Worm (Caenorhabditis elegans): Measurements from ENCODE around the gene C25H3.15.

The C25H3.15 gene

DNA sequence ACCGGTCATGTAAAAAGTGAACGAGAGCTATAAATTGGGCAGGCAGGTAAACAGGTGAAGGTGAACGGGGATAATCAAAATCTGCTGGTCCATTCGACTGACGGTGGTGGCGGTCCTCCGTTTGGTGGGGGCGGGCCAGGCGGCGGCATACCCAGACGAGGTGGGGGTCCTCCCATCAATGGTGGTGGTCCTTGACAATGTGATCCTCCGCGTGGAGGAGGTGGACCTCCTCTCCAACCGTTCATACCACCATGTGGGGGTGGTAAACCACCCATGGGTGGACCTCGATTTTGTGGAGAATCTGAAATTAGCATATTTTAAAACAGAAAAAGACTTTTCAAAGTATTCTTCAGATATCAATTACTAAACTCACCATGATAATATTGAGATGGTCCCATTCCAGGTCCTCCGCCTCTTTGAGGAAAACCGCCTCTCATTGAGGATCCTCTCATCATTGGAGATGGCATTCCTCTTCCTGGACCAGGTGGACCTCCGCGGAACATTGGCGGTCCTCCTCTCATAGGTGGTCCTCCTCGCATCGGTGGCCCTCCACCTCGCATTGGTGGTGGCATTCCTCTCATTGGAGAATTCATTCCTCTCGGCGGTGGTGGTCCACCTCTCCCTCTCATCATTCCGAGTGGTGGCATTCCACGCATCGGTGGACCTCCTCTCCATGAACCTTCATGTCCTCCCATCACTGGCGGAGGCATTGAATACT is 24.6 kb upstream of the C25H3.15 start:
- TF ChIP-seq ZK546.5 (tag; optimal IDR thresholded peaks at IDR 0.05) (no peak), lin-13 (GFP tag; optimal IDR thresholded peaks at IDR 0.05) (no peak), sma-3 (GFP tag; optimal IDR thresholded peaks at IDR 0.05) (no peak), blmp-1 (tag; optimal IDR thresholded peaks at IDR 0.05; ENCODE audit: insufficient read depth) (no peak), zag-1 (tag; optimal IDR thresholded peaks at IDR 0.05) (no peak), crh-2 (tag; optimal IDR thresholded peaks at IDR 0.05) (no peak), nhr-21 (tag; optimal IDR thresholded peaks at IDR 0.05) (no peak), alr-1 (tag; optimal IDR thresholded peaks at IDR 0.05) (no peak), ceh-16 (tag; optimal IDR thresholded peaks at IDR 0.05) (no peak), lsy-2 (tag; optimal IDR thresholded peaks at IDR 0.05) (no peak), ztf-1 (GFP tag; conservative IDR thresholded peaks at IDR 0.05) (no peak), sma-9 (GFP tag; optimal IDR thresholded peaks at IDR 0.05) (no peak), sma-9 (tag; optimal IDR thresholded peaks at IDR 0.05) (no peak), ztf-11 (tag; optimal IDR thresholded peaks at IDR 0.05) (no peak), aly-2 (tag; optimal IDR thresholded peaks at IDR 0.05) (no peak), F13H6.1 (tag; optimal IDR thresholded peaks at IDR 0.05) (no peak)

DNA sequence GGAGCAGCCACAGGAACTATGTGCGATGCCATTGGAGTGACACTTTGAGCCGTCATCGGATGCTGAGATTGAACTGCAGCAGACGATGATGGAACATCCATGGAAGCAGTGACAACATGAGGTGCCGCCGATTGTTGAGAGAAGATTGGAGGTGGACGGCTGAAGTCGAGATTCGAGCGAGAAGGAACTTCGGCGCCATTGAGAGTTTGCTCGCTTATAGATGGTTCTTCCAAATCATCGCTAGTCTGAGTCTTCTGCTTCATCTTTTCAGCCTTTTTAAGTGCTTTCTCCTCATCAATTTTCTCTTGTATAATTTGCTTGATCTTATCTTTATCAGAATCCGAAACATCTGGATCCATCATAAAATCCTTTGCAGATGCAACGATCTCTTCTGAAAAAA is 23.0 kb upstream of the C25H3.15 start:
- TF ChIP-seq ztf-11 (tag; optimal IDR thresholded peaks at IDR 0.05), result no peak
- TF ChIP-seq aly-2 (tag; optimal IDR thresholded peaks at IDR 0.05), result no peak
- TF ChIP-seq unc-62 (GFP tag; optimal IDR thresholded peaks at IDR 0.05), result no peak

DNA sequence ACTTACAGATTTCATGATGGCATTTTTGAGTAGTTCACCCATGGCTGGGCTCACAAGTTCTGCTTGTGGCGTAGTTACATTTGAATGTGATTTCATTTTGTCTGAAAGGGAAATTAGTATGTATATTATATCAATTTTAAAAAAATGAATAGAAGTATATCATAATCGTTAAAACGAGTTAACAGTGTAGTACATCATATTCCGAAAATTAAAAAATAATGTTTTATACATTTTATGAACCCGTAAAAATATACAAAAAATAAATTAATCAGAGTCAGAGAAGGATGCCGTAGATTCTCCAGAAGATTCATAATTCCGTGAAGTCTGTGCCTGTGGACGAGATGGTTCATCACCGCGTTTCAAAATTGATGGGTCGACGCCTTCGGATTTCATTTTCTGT is 18.2 kb upstream of the C25H3.15 start, which contains the start of gene F59E12.9:
TSS of gene F59E12.9 (minus strand) at position 101 of the 400 bp plus-strand sequence.
- TF ChIP-seq alr-1 (tag; optimal IDR thresholded peaks at IDR 0.05), result no peak
- TF ChIP-seq lin-13 (GFP tag; optimal IDR thresholded peaks at IDR 0.05), result no peak
- no peak for TF ChIP-seq elt-3 (tag; optimal IDR thresholded peaks at IDR 0.05)
- no peak for TF ChIP-seq mab-5 (tag; optimal IDR thresholded peaks at IDR 0.05)
- TF ChIP-seq unc-55 (GFP tag; optimal IDR thresholded peaks at IDR 0.05), result no peak
- no peak for TF ChIP-seq Y55F3AM.14 (GFP tag; optimal IDR thresholded peaks at IDR 0.05)
- TF ChIP-seq ztf-11 (tag; optimal IDR thresholded peaks at IDR 0.05), result no peak
- no peak for TF ChIP-seq crh-2 (tag; optimal IDR thresholded peaks at IDR 0.05)
- TF ChIP-seq R02D3.7 (tag; optimal IDR thresholded peaks at IDR 0.05), result no peak
- TF ChIP-seq mbf-1 (tag; optimal IDR thresholded peaks at IDR 0.05), result no peak
- no peak for TF ChIP-seq skn-1 (tag; optimal IDR thresholded peaks at IDR 0.05)
- no peak for TF ChIP-seq lin-39 (tag; optimal IDR thresholded peaks at IDR 0.05)
- no peak for TF ChIP-seq fos-1 (tag; optimal IDR thresholded peaks at IDR 0.05)
- no peak for TF ChIP-seq nhr-129 (tag; optimal IDR thresholded peaks at IDR 0.05)

DNA sequence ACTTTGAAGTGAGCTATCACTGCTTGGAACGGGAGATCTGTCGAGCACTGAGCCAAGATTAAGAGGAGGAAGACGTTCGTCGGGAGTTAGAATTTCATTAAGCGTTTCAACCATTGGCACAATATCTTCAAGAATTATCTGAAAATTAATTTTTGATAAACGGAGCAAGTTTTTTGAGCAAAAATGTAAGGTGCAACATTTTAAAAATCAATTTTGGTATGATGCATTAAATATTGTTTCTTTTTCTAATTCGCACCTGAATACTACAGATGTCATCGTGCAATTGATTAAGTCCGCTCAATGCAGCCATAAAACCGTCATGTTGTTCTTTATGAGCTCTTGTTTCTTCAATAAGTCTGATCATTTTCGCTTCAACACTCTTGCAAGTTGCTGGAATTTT is 16.9 kb upstream of the C25H3.15 start, which contains the start of gene ddl-1:
TSS of gene ddl-1 (minus strand) at position 101 of the 400 bp plus-strand sequence.
- TF ChIP-seq ceh-16 (tag; optimal IDR thresholded peaks at IDR 0.05), result no peak
- TF ChIP-seq F13H6.1 (tag; optimal IDR thresholded peaks at IDR 0.05), result no peak
- TF ChIP-seq nhr-11 (tag; optimal IDR thresholded peaks at IDR 0.05), result no peak
- TF ChIP-seq lin-13 (GFP tag; optimal IDR thresholded peaks at IDR 0.05), result no peak
- TF ChIP-seq unc-62 (GFP tag; optimal IDR thresholded peaks at IDR 0.05), result no peak
- TF ChIP-seq sma-9 (GFP tag; optimal IDR thresholded peaks at IDR 0.05), result no peak
- TF ChIP-seq sma-9 (tag; optimal IDR thresholded peaks at IDR 0.05), result no peak
- TF ChIP-seq unc-39 (tag; optimal IDR thresholded peaks at IDR 0.05), result no peak
- no peak for TF ChIP-seq skn-1 (tag; optimal IDR thresholded peaks at IDR 0.05)
- no peak for TF ChIP-seq nhr-10 (tag; optimal IDR thresholded peaks at IDR 0.05)
- no peak for TF ChIP-seq zag-1 (tag; optimal IDR thresholded peaks at IDR 0.05)
- TF ChIP-seq alr-1 (tag; optimal IDR thresholded peaks at IDR 0.05), result no peak
- no peak for TF ChIP-seq nhr-25 (tag; optimal IDR thresholded peaks at IDR 0.05)
- TF ChIP-seq ceh-82 (tag; optimal IDR thresholded peaks at IDR 0.05), result no peak
- no peak for TF ChIP-seq sem-4 (tag; optimal IDR thresholded peaks at IDR 0.05)
- TF ChIP-seq nhr-237 (tag; optimal IDR thresholded peaks at IDR 0.05), result no peak
- no peak for TF ChIP-seq elt-1 (tag; optimal IDR thresholded peaks at IDR 0.05)
- TF ChIP-seq ama-1 (optimal IDR thresholded peaks at IDR 0.05), result no peak

Data from whole organism, L2 larva.